Fruit fly (Drosophila melanogaster) ovary, adult (tissue): ENCODE measurements around the gene Tig.

Experiments
- CG17801 ChIP-seq: fragments of 200-800 bp; optimal IDR thresholded peaks from 2 replicates; lab custom pipeline; 2019; ENCODE audit warnings: missing biosample characterization, mild to moderate bottlenecking, missing genetic modification characterization, moderate library complexity; ENCODE audit not compliant: partially characterized antibody

Tig gene

DNA sequence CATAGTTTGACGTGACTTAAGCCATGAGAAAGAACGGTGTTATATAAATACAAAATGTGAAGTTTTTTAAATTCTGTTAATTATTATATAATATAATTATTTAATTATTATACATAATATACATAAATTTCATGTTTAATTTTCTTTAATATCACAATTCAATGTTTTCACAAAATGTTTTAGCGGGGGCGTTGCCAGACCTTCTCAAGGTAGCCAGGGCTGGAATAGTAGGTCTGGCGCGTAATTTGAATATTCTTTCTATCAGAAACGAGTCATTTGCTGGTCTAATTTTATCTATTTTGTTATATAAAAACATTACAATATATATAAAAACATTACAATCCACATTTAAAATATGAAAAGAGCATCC, 25.2 kb upstream of the Tig start, which contains the start of gene Acox3:
Acox3 (minus strand) TSS at position 70 of the 370 bp plus-strand sequence.
- no peak for TF ChIP-seq CG17801 (GFP tag; lab: Kevin White, UChicago)

DNA sequence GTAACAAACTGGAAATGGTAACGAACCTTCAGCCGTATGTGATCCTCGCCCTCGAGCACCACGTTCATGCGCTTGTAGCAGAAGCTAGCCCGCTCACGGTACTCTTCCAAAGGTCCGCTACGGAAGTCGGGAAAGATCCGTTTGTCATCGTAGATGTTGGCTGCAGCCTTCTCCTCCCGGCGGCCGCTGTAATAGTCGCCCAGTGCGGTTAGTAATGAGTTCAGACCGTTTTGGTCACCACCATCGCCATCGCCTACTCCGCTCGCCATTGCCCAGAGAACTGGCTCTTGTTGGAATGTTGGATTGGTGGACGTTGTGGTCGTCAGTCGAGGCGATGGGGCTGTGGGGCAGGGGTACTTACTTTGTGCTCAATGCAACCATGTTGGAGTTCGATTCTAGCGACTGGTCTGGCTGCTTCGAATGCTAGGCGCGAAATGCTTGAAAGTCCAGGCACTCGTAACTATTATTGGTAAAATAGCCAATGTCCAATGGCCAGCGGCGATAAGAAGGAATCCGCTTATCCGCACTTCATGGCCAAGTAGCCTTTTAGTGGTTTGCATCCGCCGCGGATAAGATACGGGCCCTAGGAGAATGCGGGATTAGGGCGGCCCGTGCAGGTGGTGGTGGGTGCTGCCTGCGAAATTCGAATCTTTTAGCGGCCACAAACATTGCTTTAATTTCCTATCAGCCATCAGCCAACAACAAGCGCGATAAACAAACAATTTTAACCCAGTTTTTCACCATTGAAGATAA, 24.6 kb upstream of the Tig start:
- no peak for TF ChIP-seq CG17801 (GFP tag; lab: Kevin White, UChicago)

- TF ChIP-seq CG17801 (GFP tag; lab: Kevin White, UChicago), result no peak
These were observed 3.2 kb upstream of the Tig start for dm6 chr2L:6426329-6426728.

DNA sequence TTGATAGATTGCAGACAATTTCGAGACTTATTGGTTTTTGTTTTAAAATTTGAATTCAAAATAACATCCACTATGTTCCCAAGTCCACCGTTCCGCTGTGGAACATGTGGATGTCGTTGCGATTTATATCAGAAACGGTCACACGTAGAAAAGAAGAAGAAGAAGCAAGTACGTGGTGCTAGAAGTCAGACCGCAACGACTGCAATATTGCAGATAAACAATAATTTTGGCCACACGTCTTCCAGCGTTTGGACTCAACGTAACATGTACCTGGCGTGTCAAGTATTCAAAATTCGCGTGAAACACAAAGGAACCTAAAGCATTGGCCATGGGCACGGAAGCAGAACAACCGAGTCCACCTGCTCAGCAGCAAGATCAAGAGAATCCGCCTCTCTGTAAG, 1.1 kb upstream of the Tig start, which contains the start of gene Fic:
Fic (plus strand) TSS at position 139 of the 400 bp plus-strand sequence.
- TF ChIP-seq CG17801 (GFP tag; lab: Kevin White, UChicago), result peak; percentile 36

DNA sequence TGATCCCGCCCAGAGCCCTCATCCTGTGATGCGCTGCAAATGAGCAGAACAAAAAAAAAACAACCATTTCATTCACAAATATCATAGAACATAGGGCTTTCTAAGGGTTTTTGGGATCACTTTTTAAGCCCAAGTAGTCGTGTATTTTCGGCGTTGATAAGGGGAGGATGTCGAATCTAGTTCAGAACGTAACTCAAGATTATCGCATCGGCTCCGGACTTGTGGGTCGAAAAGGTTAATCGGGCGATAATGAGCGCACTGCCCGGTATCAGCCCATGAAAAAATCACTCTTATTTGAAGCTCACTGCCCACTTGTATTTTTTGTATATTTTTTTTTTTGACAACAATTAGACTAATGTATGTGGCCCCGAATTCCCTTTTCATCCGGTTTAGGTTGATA, 622 bp downstream of the Tig start:
- TF ChIP-seq CG17801 (GFP tag; lab: Kevin White, UChicago), result no peak

DNA sequence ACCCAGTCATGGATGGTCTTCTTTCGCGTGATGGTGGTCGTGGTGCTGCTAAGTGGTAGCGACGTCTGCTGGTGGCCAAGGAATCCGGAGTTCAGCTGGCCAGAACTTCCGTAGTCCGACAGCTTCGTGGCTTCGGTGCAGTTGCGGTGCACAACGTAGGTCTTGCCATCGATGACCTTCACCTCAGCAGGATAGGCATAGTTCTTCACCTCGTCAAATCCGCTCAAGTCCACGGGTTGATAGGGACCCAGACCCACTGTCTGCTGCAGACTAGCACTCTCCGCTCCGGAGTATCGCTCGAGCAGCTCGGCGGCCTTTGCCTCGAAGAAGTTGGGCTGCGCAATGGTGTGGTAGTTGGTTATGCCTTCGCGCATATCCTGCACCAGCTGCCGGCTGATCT, 1.6 kb downstream of the Tig start:
- no peak for TF ChIP-seq CG17801 (GFP tag; lab: Kevin White, UChicago)

dm6 chr2L:6411953-6412352, 11.2 kb downstream of the Tig start, which contains the start of gene CG13982:
CG13982 (plus strand) TSS chr2L:6412315.
- no peak for TF ChIP-seq CG17801 (GFP tag; lab: Kevin White, UChicago)

DNA sequence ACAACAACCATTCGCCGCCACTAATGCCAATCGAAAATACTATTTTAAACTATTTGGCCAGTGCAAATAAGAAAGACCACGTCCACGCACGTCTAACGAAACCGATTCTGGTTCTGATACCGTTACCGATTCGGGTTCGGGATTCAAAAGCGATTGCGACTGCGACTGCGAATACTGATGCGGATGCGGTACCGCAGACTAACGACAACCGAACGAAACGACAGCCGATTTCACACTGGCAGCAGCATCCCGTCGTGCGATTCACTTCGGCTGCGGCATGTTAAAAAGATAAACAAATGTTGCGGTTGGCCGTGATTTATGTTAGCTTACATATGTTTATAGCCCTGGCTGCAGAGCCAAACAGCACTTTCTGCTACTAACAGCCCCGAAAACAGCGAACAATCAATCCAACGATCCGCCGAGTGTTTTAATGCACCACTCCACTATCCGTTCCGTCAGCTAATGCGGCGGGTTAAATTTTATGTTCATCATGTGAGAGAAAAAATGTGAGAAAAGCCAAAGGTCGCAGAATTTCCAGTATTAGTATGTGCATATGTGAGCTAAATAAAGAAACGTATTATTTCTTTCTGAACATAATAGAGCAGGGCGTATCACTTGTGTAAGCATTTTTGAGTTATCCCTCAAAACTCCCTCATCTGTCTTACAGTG, 11.9 kb downstream of the Tig start, which contains the start of gene DIP-epsilon:
DIP-epsilon (minus strand) TSS at position 238 of the 669 bp plus-strand sequence.
- TF ChIP-seq CG17801 (GFP tag; lab: Kevin White, UChicago), result no peak

DNA sequence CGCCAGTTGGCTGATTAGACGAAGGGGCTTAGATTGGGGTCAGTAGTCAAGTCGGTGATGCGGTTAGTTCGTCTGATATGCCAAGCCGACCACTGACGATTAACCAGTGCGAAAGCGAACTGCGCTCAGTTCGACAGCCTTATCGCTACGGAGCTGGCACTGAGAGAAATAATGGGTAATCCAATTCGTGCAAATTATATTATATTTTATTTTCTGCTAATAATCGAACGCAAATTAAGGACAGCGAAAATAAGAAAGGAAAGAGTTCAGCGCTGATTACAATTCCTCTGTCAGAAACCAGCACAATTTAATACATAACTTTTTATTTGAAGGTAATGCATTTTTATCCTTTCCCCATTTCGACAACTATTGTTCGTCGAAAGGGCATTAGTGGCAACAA, 26.0 kb downstream of the Tig start, which contains the start of gene CG42369:
CG42369 (minus strand) TSS at position 101 of the 400 bp plus-strand sequence.
- TF ChIP-seq CG17801 (GFP tag; lab: Kevin White, UChicago), result no peak

DNA sequence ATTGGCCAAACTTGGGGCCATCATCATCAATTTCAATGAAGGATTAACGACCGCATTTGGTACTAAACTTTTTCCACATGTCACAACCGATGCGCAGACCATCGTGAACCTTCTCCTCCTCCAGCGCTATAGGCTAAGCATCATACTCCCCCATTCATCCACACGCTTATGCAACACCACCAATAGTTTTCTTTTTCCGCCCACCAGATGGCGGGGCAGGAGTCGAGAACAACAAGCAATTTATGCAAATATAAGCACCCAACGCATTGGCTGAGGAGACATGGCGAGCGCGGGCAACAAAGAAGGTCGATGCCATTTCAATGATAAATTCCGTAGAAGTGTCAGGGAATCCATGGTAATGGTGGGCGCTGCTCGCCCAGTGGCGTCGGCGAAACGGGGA, 31.6 kb downstream of the Tig start:
- no peak for TF ChIP-seq CG17801 (GFP tag; lab: Kevin White, UChicago)

DNA sequence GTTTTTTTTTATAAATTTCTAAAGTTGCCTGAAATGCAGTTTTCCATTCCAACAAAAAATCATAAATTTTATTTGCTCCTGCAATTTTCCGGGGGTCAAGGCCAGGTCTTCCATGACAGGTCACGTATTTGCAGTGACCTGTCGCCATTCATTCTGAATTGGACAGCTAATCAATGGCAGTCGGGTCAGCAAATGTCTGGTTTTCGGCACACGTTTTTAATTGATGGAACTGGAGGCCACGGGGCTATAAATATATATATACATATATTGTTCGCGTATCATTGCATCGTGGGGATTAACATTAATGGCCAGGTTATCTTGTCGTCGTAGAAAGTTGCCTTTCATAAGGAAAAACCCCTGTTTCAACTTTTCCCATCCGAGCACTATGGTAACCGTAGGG, 36.0 kb downstream of the Tig start:
- no peak for TF ChIP-seq CG17801 (GFP tag; lab: Kevin White, UChicago)

- no peak for TF ChIP-seq CG17801 (GFP tag; lab: Kevin White, UChicago)
These were observed 37.7 kb downstream of the Tig start, which contains the start of gene Nepl6 for dm6 chr2L:6385409-6385808. Nepl6 (minus strand) TSS chr2L:6385512.

dm6 chr2L:6380966-6381365, 42.1 kb downstream of the Tig start, which contains the start of gene Nepl5:
Nepl5 (plus strand) TSS chr2L:6381266.
- no peak for TF ChIP-seq CG17801 (GFP tag; lab: Kevin White, UChicago)

- TF ChIP-seq CG17801 (GFP tag; lab: Kevin White, UChicago), result no peak
These were observed 43.9 kb downstream of the Tig start for dm6 chr2L:6379197-6379596.

DNA sequence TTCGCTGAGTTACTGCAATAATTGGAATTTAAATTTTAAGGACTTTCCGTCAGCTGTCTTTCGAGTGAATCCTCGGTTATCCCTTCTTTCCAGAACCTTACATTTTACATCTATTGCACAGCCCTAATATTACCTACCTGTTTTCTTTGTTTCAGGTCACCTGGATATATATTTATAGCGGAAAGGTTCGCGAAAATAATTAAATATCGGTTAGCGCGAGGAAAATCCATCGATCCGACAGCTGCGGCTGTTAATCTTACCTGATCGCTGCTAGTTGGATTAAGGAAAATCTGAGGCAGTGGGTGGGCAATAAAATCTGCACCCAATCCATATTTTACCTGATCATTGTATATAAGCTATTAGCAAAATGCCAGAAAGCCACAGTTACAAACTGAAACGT, 50.0 kb downstream of the Tig start:
- no peak for TF ChIP-seq CG17801 (GFP tag; lab: Kevin White, UChicago)
